Fruit fly (Drosophila melanogaster) whole organism, embryonic: Measurements from ENCODE around the gene Oatp33Eb.

Experiments used
- CG10209 ChIP-seq: fragments of 200-800 bp; sonication (Bioruptor generic); optimal IDR thresholded peaks from 3 replicates; lab custom pipeline; 2017; ENCODE audit warnings: missing biosample characterization, mild to moderate bottlenecking, missing genetic modification characterization, missing genetic modification reagents
- CG10431 ChIP-seq: fragments of 200-800 bp; sonication (Bioruptor generic); optimal IDR thresholded peaks from 3 replicates; lab custom pipeline; 2018; ENCODE audit warnings: missing biosample characterization, mild to moderate bottlenecking, missing genetic modification characterization
- CG11398 ChIP-seq: fragments of 200-800 bp; sonication (Bioruptor generic); optimal IDR thresholded peaks from 2 replicates; lab custom pipeline; 2016; ENCODE audit warnings: missing biosample characterization, missing genetic modification characterization
- CG12155 ChIP-seq: fragments of 200-800 bp; sonication (Bioruptor generic); optimal IDR thresholded peaks from 3 replicates; lab custom pipeline; 2016; ENCODE audit warnings: missing biosample characterization, missing genetic modification characterization
- CG13296 ChIP-seq: fragments of 200-800 bp; sonication (Bioruptor generic); optimal IDR thresholded peaks from 3 replicates; lab custom pipeline; 2018; ENCODE audit warnings: missing biosample characterization, mild to moderate bottlenecking, missing genetic modification characterization
- CG13624 ChIP-seq: fragments of 200-800 bp; sonication (Bioruptor generic); optimal IDR thresholded peaks from 2 replicates; lab custom pipeline; 2016; ENCODE audit warnings: missing biosample characterization, missing genetic modification characterization
- CG1647 ChIP-seq: fragments of 200-800 bp; sonication (Bioruptor generic); optimal IDR thresholded peaks from 3 replicates; lab custom pipeline; 2016; ENCODE audit warnings: missing biosample characterization, missing genetic modification characterization
- CG17359 ChIP-seq: fragments of 200-800 bp; sonication (Bioruptor generic); optimal IDR thresholded peaks from 3 replicates; lab custom pipeline; 2018; ENCODE audit warnings: missing biosample characterization, mild to moderate bottlenecking, missing genetic modification characterization, moderate library complexity
- CG17385 ChIP-seq: fragments of 200-800 bp; sonication (Bioruptor generic); optimal IDR thresholded peaks from 3 replicates; lab custom pipeline; 2018; ENCODE audit warnings: missing biosample characterization, mild to moderate bottlenecking, missing genetic modification characterization
- CG2199 ChIP-seq: fragments of 200-800 bp; sonication (Bioruptor generic); IDR thresholded peaks from 3 replicates; pipeline ENCODE4 v1.3.6; 2022; ENCODE audit warnings: missing biosample characterization, missing genetic modification characterization
- CG34376 ChIP-seq: fragments of 200-800 bp; sonication (Bioruptor generic); optimal IDR thresholded peaks from 2 replicates; lab custom pipeline; 2018; ENCODE audit warnings: missing biosample characterization, mild to moderate bottlenecking, missing genetic modification characterization
- CG3726 ChIP-seq: fragments of 200-800 bp; sonication (Bioruptor generic); IDR thresholded peaks from 3 replicates; pipeline ENCODE4, ENCODE4 v1.3.6; 2022; ENCODE audit warnings: missing biosample characterization, missing genetic modification characterization
- CG3838 ChIP-seq: fragments of 200-800 bp; sonication (Bioruptor generic); optimal IDR thresholded peaks from 3 replicates; lab custom pipeline; 2016; ENCODE audit warnings: missing biosample characterization, missing genetic modification characterization
- CG3847 ChIP-seq: fragments of 200-800 bp; sonication (Bioruptor generic); IDR thresholded peaks from 2 replicates; pipeline ENCODE4 v1.3.6; 2022; ENCODE audit warnings: missing biosample characterization, missing genetic modification characterization
- CG4707 ChIP-seq: fragments of 200-800 bp; sonication (Bioruptor generic); optimal IDR thresholded peaks from 2 replicates; lab custom pipeline; 2018; ENCODE audit warnings: missing biosample characterization, mild to moderate bottlenecking, missing genetic modification characterization, moderate library complexity
- CG4730 ChIP-seq: fragments of 200-800 bp; sonication (Bioruptor generic); IDR thresholded peaks from 2 replicates; pipeline ENCODE4 v1.3.6; 2022; ENCODE audit warnings: missing biosample characterization, missing genetic modification characterization
- CG6854 ChIP-seq: fragments of 200-800 bp; sonication (Bioruptor generic); optimal IDR thresholded peaks from 3 replicates; lab custom pipeline; 2017; ENCODE audit warnings: missing biosample characterization, mild to moderate bottlenecking, missing genetic modification characterization
- CG9215 ChIP-seq: fragments of 200-800 bp; sonication (Bioruptor generic); IDR thresholded peaks from 2 replicates; pipeline ENCODE4 v1.3.6; 2022; ENCODE audit warnings: missing biosample characterization, missing genetic modification characterization
- CG9609 ChIP-seq: fragments of 200-800 bp; sonication (Bioruptor generic); optimal IDR thresholded peaks from 3 replicates; lab custom pipeline; 2016; ENCODE audit warnings: missing biosample characterization, missing genetic modification characterization
- Drgx ChIP-seq: fragments of 200-800 bp; sonication (Bioruptor generic); IDR thresholded peaks from 2 replicates; pipeline ENCODE4 v1.3.6; 2022; ENCODE audit warnings: missing biosample characterization, missing genetic modification characterization
- HHEX ChIP-seq: fragments of 200-800 bp; sonication (Bioruptor generic); optimal IDR thresholded peaks from 3 replicates; lab custom pipeline; 2017; ENCODE audit warnings: missing biosample characterization, mild to moderate bottlenecking, missing genetic modification characterization, missing genetic modification reagents
- MESR4 ChIP-seq: fragments of 200-800 bp; sonication (Bioruptor generic); optimal IDR thresholded peaks from 2 replicates; lab custom pipeline; 2018; ENCODE audit warnings: missing biosample characterization, mild to moderate bottlenecking, missing genetic modification characterization, moderate library complexity
- NC2β ChIP-seq: fragments of 200-800 bp; sonication (Bioruptor generic); optimal IDR thresholded peaks from 2 replicates; lab custom pipeline; 2016; ENCODE audit warnings: missing biosample characterization, missing genetic modification characterization
- PHDP ChIP-seq: fragments of 200-800 bp; sonication (Bioruptor generic); optimal IDR thresholded peaks from 3 replicates; lab custom pipeline; 2018; ENCODE audit warnings: missing biosample characterization, mild to moderate bottlenecking, missing genetic modification characterization, moderate library complexity
- Pdp1 ChIP-seq, 2 experiments: fragments of 200-800 bp; sonication (Bioruptor generic); optimal IDR thresholded peaks; 3 replicates each; lab custom pipeline; 2016; ENCODE audit warnings: missing biosample characterization in 2 of 2, missing genetic modification characterization in 2 of 2, mild to moderate bottlenecking in 1 of 2, moderate library complexity in 1 of 2
- Scr ChIP-seq: fragments of 200-800 bp; sonication (Bioruptor generic); IDR thresholded peaks from 2 replicates; pipeline ENCODE4 v1.3.6; 2022; ENCODE audit warnings: missing biosample characterization, missing genetic modification characterization; ENCODE audit not compliant: partially characterized antibody
- ac ChIP-seq: fragments of 200-800 bp; sonication (Bioruptor generic); optimal IDR thresholded peaks from 3 replicates; lab custom pipeline; 2017; ENCODE audit warnings: missing biosample characterization, mild to moderate bottlenecking, missing genetic modification characterization
- br ChIP-seq: fragments of >200 bp; optimal IDR thresholded peaks from 2 replicates; lab custom pipeline; 2017
- chif ChIP-seq, 2 experiments: fragments of 200-800 bp; sonication (Bioruptor generic); optimal IDR thresholded peaks; 3 replicates each; lab custom pipeline; 2016; ENCODE audit warnings: missing biosample characterization in 2 of 2, missing genetic modification characterization in 2 of 2
- chinmo ChIP-seq: fragments of 200-800 bp; sonication (Bioruptor generic); IDR thresholded peaks from 4 replicates; pipeline ENCODE4 v1.3.6; 2022; ENCODE audit warnings: missing biosample characterization, missing genetic modification characterization; ENCODE audit not compliant: partially characterized antibody
- ci ChIP-seq: fragments of 200-800 bp; sonication (Bioruptor generic); IDR thresholded peaks from 3 replicates; pipeline ENCODE4 v1.3.6; 2022; ENCODE audit warnings: missing biosample characterization, missing genetic modification characterization
- crc ChIP-seq: fragments of 200-800 bp; sonication (Bioruptor generic); optimal IDR thresholded peaks from 2 replicates; lab custom pipeline; 2016; ENCODE audit warnings: missing biosample characterization, missing genetic modification characterization
- croc ChIP-seq: fragments of 200-800 bp; sonication (Bioruptor generic); conservative IDR thresholded peaks from 3 replicates; pipeline ENCODE4 v1.3.6; 2022; ENCODE audit warnings: missing biosample characterization, missing genetic modification characterization
- disco-r ChIP-seq: fragments of 200-800 bp; sonication (Bioruptor generic); optimal IDR thresholded peaks from 2 replicates; lab custom pipeline; 2016; ENCODE audit warnings: missing biosample characterization, missing genetic modification characterization
- gfzf ChIP-seq: fragments of 200-800 bp; sonication (Bioruptor generic); optimal IDR thresholded peaks from 2 replicates; lab custom pipeline; 2016; ENCODE audit warnings: missing biosample characterization, mild to moderate bottlenecking, missing genetic modification characterization, moderate library complexity
- h ChIP-seq: fragments of >200 bp; optimal IDR thresholded peaks from 2 replicates; lab custom pipeline; 2017
- insv ChIP-seq, 2 experiments: fragments of 200-800 bp; sonication (Bioruptor generic); optimal IDR thresholded peaks; 3 replicates each; lab custom pipeline; 2016 to 2018; ENCODE audit warnings: missing biosample characterization in 2 of 2, missing genetic modification characterization in 2 of 2
- jumu ChIP-seq: fragments of 200-800 bp; sonication (Bioruptor generic); optimal IDR thresholded peaks from 3 replicates; lab custom pipeline; 2016; ENCODE audit warnings: missing biosample characterization, missing genetic modification characterization
- kay ChIP-seq: fragments of 200-800 bp; sonication (Bioruptor generic); optimal IDR thresholded peaks from 2 replicates; lab custom pipeline; 2016; ENCODE audit warnings: missing biosample characterization, missing genetic modification characterization
- lbe ChIP-seq: fragments of 200-800 bp; sonication (Bioruptor generic); optimal IDR thresholded peaks from 2 replicates; lab custom pipeline; 2016; ENCODE audit warnings: missing biosample characterization, mild to moderate bottlenecking, missing genetic modification characterization
- odd ChIP-seq: fragments of 200-800 bp; sonication (Bioruptor generic); optimal IDR thresholded peaks from 2 replicates; lab custom pipeline; 2017; ENCODE audit warnings: missing biosample characterization, mild to moderate bottlenecking, missing genetic modification characterization
- pita ChIP-seq: fragments of 200-800 bp; sonication (Bioruptor generic); optimal IDR thresholded peaks from 2 replicates; lab custom pipeline; 2017; ENCODE audit warnings: missing biosample characterization, mild to moderate bottlenecking, missing genetic modification characterization
- pum ChIP-seq: fragments of 200-800 bp; sonication (Bioruptor generic); optimal IDR thresholded peaks from 2 replicates; lab custom pipeline; 2016; ENCODE audit warnings: missing biosample characterization, missing genetic modification characterization
- sisA ChIP-seq: fragments of 200-800 bp; sonication (Bioruptor generic); IDR thresholded peaks from 2 replicates; pipeline ENCODE4 v1.3.6; 2022; ENCODE audit warnings: missing biosample characterization, missing genetic modification characterization
- slou ChIP-seq: fragments of 200-800 bp; sonication (Bioruptor generic); optimal IDR thresholded peaks from 3 replicates; lab custom pipeline; 2016; ENCODE audit warnings: missing biosample characterization, missing genetic modification characterization
- tna ChIP-seq: fragments of 200-800 bp; sonication (Bioruptor generic); IDR thresholded peaks from 2 replicates; pipeline ENCODE4 v1.3.6; 2022; ENCODE audit warnings: missing biosample characterization, missing genetic modification characterization; ENCODE audit not compliant: partially characterized antibody
- vfl ChIP-seq: fragments of 200-800 bp; sonication (Bioruptor generic); optimal IDR thresholded peaks from 2 replicates; lab custom pipeline; 2016; ENCODE audit warnings: missing biosample characterization, missing genetic modification characterization
- yki ChIP-seq: fragments of >200 bp; optimal IDR thresholded peaks from 3 replicates; lab custom pipeline; 2018
- zf30C ChIP-seq: fragments of 200-800 bp; sonication (Bioruptor generic); optimal IDR thresholded peaks from 3 replicates; lab custom pipeline; 2018; ENCODE audit warnings: missing biosample characterization, mild to moderate bottlenecking, missing genetic modification characterization
- zfh1 ChIP-seq: fragments of 200-800 bp; sonication (Bioruptor generic); IDR thresholded peaks from 3 replicates; pipeline ENCODE4 v1.3.6; 2022; ENCODE audit warnings: missing biosample characterization, missing genetic modification characterization
- zfh2 ChIP-seq: fragments of 200-800 bp; sonication (Bioruptor generic); optimal IDR thresholded peaks from 2 replicates; lab custom pipeline; 2016; ENCODE audit warnings: missing biosample characterization, missing genetic modification characterization

The Oatp33Eb gene

dm6 chr2L:12481758-12482157 lies 33.5 kb downstream of the Oatp33Eb start:
- TF ChIP-seq CG13296 (GFP tag; lab: Kevin White, UChicago) (peak; percentile 7), croc (GFP tag; lab: Robert Waterston, UW) (no peak), CG9609 (GFP tag; lab: Kevin White, UChicago) (no peak), CG6854 (GFP tag; lab: Kevin White, UChicago) (no peak), gfzf (GFP tag; lab: Kevin White, UChicago) (no peak), sisA (no peak), NC2β (GFP tag; lab: Kevin White, UChicago) (no peak), Pdp1 (GFP tag; optimal IDR thresholded peaks at IDR 0.05; lab: Kevin White, UChicago) (peak in 1 of 2 experiments; percentile 92), CG17359 (tag; lab: Kevin White, UChicago) (no peak), kay (GFP tag; lab: Kevin White, UChicago) (no peak), chinmo (no peak), CG9215 (GFP tag; lab: Robert Waterston, UW) (no peak), jumu (GFP tag; lab: Kevin White, UChicago) (no peak), pum (GFP tag; lab: Kevin White, UChicago) (no peak), br (no peak)
- TF ChIP-seq, all 482 proteins: peak for 2

DNA sequence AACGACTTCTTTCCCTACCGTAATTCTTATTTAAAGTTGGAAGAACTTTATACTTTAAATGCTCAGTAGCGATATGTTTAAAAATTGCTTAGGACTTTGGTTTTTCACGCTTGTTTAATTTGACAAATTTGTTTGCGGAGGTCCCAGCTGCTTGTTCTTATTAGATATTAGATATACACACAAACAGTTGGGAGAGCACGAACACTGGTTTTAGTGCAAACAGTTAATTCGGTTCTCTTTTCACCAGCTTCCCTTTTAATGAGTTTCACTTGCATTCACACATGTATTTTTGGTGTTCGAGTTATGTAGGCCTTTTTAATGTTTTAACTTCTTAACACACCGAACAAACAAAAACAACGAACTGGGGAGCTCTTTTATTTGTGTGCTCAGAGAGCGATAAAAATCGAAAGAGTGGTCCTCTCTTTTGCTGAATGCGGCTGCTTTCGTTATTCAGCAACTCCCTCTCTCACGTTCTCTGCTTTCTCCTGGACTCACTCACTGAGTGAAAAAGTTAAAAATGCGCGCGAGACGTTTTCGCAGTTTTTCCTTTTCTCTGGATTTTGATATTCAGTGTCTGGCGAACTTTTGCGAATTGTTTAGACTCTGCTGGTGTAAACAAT lies 34.5 kb downstream of the Oatp33Eb start:
- no peak for TF ChIP-seq CG10209 (GFP tag; lab: Kevin White, UChicago)
- TF ChIP-seq odd (GFP tag; lab: Kevin White, UChicago) = no peak
- TF ChIP-seq tna (GFP tag; lab: Robert Waterston, UW) = no peak
- no peak for TF ChIP-seq zf30C
- TF ChIP-seq ci (GFP tag; lab: Robert Waterston, UW) = peak; percentile 34; the same call in 2 of the 3 replicates
- peak; percentile 64 for TF ChIP-seq lbe
- no peak for TF ChIP-seq disco-r (GFP tag; lab: Kevin White, UChicago)
- no peak for TF ChIP-seq pita (GFP tag; lab: Kevin White, UChicago)
- TF ChIP-seq insv (GFP tag; optimal IDR thresholded peaks at IDR 0.05; lab: Kevin White, UChicago) = peak in 1 of 2 experiments; percentile 86
- peak; percentile 41 for TF ChIP-seq CG17385 (GFP tag; lab: Kevin White, UChicago)
- no peak for TF ChIP-seq h (lab: Kevin White, UChicago)
- no peak for TF ChIP-seq vfl (GFP tag; lab: Kevin White, UChicago)
- TF ChIP-seq zfh1 (GFP tag; lab: Robert Waterston, UW) = no peak
- 0 out of 3 replicates have a peak, but pooled peaks have one; percentile 12 for TF ChIP-seq CG2199 (GFP tag; lab: Robert Waterston, UW)
- no peak for TF ChIP-seq CG3847
- no peak for TF ChIP-seq CG1647 (GFP tag; lab: Kevin White, UChicago)
- TF ChIP-seq CG3838 (GFP tag; lab: Kevin White, UChicago) = no peak
- TF ChIP-seq CG12155 (GFP tag; lab: Kevin White, UChicago) = no peak
- peak; percentile 27 for TF ChIP-seq ac (GFP tag; lab: Kevin White, UChicago)
- TF ChIP-seq crc = no peak
- no peak for TF ChIP-seq PHDP
- TF ChIP-seq zfh2 = no peak
- no peak for TF ChIP-seq chif (GFP tag; optimal IDR thresholded peaks at IDR 0.05; lab: Kevin White, UChicago)
- no peak for TF ChIP-seq CG11398
- TF ChIP-seq Drgx (GFP tag; lab: Robert Waterston, UW) = no peak
- no peak for TF ChIP-seq CG4730
- no peak for TF ChIP-seq HHEX (GFP tag; lab: Kevin White, UChicago)
- no peak for TF ChIP-seq CG13624 (GFP tag; lab: Kevin White, UChicago)
- TF ChIP-seq CG34376 (GFP tag; lab: Kevin White, UChicago) = no peak
- no peak for TF ChIP-seq Scr (GFP tag; lab: Robert Waterston, UW)
- TF ChIP-seq MESR4 (GFP tag; lab: Kevin White, UChicago) = no peak
- TF ChIP-seq slou (GFP tag; lab: Kevin White, UChicago) = no peak
- TF ChIP-seq yki (lab: Kevin White, UChicago) = peak; percentile 79
- TF ChIP-seq CG3726 (GFP tag; lab: Robert Waterston, UW) = no peak
- TF ChIP-seq CG4707 = peak; percentile 11
- peak; percentile 13 for TF ChIP-seq CG10431 (GFP tag; lab: Kevin White, UChicago)
